Worm (Caenorhabditis elegans): ENCODE results near the gene trmt-10A.
"Not testable (repeated sequence)": the region's sequence is repeated elsewhere in the genome, so short reads cannot be mapped to it uniquely, and the experiment has no call there.

trmt-10A gene

DNA sequence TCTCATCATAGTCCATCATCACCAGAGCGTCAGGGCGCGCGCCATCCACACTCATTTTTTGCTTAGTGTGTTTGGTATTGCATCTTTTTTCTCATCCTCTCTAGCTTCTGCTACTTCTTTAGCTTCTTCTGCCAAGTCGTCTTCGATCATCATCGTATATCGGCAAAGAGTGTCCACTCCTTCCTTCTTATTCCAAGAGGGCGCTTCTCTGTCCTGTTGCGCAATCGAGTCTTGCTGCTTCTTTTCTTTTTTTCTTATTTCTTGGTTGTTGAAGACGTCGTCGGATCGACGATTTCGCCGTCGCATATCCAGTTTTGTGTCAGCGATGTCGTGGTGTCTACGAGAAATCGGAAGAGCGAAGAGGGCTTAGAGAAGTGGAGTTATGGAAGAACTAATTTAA is 18.9 kb downstream of the trmt-10A start:
- TF ChIP-seq zip-8 (tag; optimal IDR thresholded peaks at IDR 0.05) (peak; percentile 4), drap-1 (GFP tag; optimal IDR thresholded peaks at IDR 0.05) (no peak), ces-1 (GFP tag; optimal IDR thresholded peaks at IDR 0.05) (no peak)

DNA sequence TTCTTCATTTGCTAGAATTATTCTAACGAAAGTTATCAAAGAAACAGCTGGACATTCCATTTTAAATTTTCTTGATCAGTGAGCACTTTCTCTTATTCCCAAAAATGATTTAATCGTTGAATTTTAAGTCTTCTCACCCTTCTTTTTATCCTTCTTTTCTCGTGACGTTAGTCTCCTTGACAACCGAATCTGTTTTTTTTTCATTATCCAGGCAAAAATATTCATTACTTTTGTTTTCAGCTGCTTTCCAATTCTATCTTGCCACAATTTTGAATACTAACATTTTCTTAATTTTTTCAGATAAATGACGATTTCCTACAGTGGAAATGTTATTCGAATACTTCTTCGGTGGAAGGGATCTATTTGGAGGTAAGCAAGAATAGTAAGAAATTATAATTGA is 28.4 kb downstream of the trmt-10A start, which contains the start of gene best-13:
Gene best-13 (plus strand): TSS at position 301 of the 400 bp plus-strand sequence.
- no peak for TF ChIP-seq hlh-1 (tag; optimal IDR thresholded peaks at IDR 0.05)
- no peak for TF ChIP-seq snpc-4 (tag; optimal IDR thresholded peaks at IDR 0.05)
- no peak for TF ChIP-seq bed-3 (GFP tag; optimal IDR thresholded peaks at IDR 0.05)
- TF ChIP-seq lin-32 (GFP tag; optimal IDR thresholded peaks at IDR 0.05) = no peak
- no peak for TF ChIP-seq tbx-8 (GFP tag; optimal IDR thresholded peaks at IDR 0.05)

DNA sequence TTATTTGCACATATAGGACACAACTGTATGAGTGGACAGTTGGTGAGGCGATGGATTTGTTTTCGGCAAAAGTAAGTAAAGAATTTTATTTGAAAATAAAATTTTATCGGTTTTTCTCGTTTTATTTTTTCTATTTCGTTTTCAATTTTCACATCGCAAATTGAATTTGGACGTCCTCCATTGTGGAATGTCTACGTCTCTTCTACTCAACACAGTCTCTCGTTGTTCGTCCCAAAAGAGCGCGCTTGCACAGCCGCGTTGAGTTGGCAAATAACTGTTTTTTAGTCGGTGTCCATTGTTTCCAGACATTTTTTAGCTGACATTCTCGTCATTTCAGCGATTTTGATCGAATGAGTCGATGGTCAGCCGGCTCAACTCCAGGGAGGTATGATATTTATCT is 32.8 kb downstream of the trmt-10A start:
- TF ChIP-seq flh-1 (GFP tag; optimal IDR thresholded peaks at IDR 0.05) = no peak
- TF ChIP-seq unc-39 (tag; optimal IDR thresholded peaks at IDR 0.05) = no peak
- TF ChIP-seq cnd-1 (tag; optimal IDR thresholded peaks at IDR 0.05) = no peak
- no peak for TF ChIP-seq pha-4 (tag; optimal IDR thresholded peaks at IDR 0.05)
- no peak for TF ChIP-seq ceh-83 (GFP tag; optimal IDR thresholded peaks at IDR 0.05)
- TF ChIP-seq mls-2 (tag; optimal IDR thresholded peaks at IDR 0.05) = no peak
- TF ChIP-seq lin-13 (tag; optimal IDR thresholded peaks at IDR 0.05) = no peak
- TF ChIP-seq bed-3 (GFP tag; optimal IDR thresholded peaks at IDR 0.05) = no peak
- no peak for TF ChIP-seq nhr-237 (tag; optimal IDR thresholded peaks at IDR 0.05)
- peak; percentile 3 for TF ChIP-seq unc-120 (tag; optimal IDR thresholded peaks at IDR 0.05; ENCODE audit: poor library complexity, severe bottlenecking)
- TF ChIP-seq ces-1 (GFP tag; optimal IDR thresholded peaks at IDR 0.05) = peak; percentile 93

DNA sequence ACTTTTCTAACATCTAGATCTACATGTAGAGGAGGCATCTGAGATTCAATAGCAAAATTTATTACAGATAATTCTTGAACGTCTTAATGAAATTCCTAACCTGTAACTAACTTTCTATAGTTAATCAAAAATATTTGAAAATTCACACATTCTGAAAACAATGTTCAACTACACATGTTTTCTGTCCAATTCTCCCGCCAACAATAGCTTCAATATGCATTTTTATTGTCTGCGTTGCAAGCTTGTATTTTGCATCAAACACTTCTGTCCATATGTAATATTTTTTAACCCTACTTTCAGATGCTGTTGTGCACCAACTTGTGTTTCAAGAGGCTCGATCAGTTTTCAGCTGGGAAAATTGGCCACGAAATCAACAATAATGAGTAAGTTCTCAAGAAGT is 33.3 kb downstream of the trmt-10A start, which contains the start of gene tbc-3:
Gene tbc-3 (plus strand): TSS at position 301 of the 400 bp plus-strand sequence.
- TF ChIP-seq nhr-237 (tag; optimal IDR thresholded peaks at IDR 0.05) = no peak
- TF ChIP-seq elt-1 (tag; optimal IDR thresholded peaks at IDR 0.05; ENCODE audit: borderline replicate concordance, insufficient read depth) = no peak
- TF ChIP-seq lin-32 (GFP tag; optimal IDR thresholded peaks at IDR 0.05) = no peak
- TF ChIP-seq nhr-2 (tag; optimal IDR thresholded peaks at IDR 0.05) = no peak
- no peak for TF ChIP-seq nhr-76 (tag; optimal IDR thresholded peaks at IDR 0.05)
- TF ChIP-seq ceh-39 (tag; optimal IDR thresholded peaks at IDR 0.05) = no peak
- TF ChIP-seq ham-2 (GFP tag; optimal IDR thresholded peaks at IDR 0.05) = no peak
- TF ChIP-seq mls-2 (tag; optimal IDR thresholded peaks at IDR 0.05) = no peak
- TF ChIP-seq sptf-1 (tag; optimal IDR thresholded peaks at IDR 0.05) = no peak
- no peak for TF ChIP-seq ces-1 (GFP tag; optimal IDR thresholded peaks at IDR 0.05)
- no peak for TF ChIP-seq ztf-11 (tag; optimal IDR thresholded peaks at IDR 0.05)
- TF ChIP-seq M03D4.4 (tag; optimal IDR thresholded peaks at IDR 0.05) = no peak
- no peak for TF ChIP-seq tbx-8 (GFP tag; optimal IDR thresholded peaks at IDR 0.05)
- TF ChIP-seq blmp-1 (tag; optimal IDR thresholded peaks at IDR 0.05) = no peak
- no peak for TF ChIP-seq elt-3 (tag; optimal IDR thresholded peaks at IDR 0.05)

DNA sequence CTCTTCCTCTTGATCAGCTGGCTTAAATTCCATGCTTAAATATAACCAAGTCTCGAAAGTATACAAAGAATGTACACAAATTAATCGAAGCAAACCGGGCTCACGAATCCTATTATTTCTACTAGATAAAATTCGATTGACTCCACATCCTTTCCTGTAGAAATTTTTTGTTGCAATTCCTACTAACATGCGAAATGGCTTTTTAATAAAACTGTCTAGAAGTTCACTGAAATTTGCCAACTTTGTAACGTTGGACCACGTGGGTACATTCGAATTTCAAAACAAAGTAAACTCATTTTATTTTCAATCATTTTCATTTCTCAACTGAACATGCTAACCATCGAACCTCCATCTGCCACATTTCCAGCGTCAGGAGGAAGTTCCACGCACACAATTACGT is 36.9 kb downstream of the trmt-10A start, which contains the start of gene ssp-32:
Gene ssp-32 (plus strand): TSS at position 301 of the 400 bp plus-strand sequence.
- TF ChIP-seq pha-4 (tag; optimal IDR thresholded peaks at IDR 0.05) (no peak), nhr-28 (tag; optimal IDR thresholded peaks at IDR 0.05) (no peak), sem-2 (GFP tag; optimal IDR thresholded peaks at IDR 0.05) (no peak), lin-13 (tag; optimal IDR thresholded peaks at IDR 0.05) (no peak), hlh-1 (tag; optimal IDR thresholded peaks at IDR 0.05) (no peak), cnd-1 (tag; optimal IDR thresholded peaks at IDR 0.05) (no peak), nhr-237 (tag; optimal IDR thresholded peaks at IDR 0.05) (no peak), nhr-2 (tag; optimal IDR thresholded peaks at IDR 0.05) (no peak), unc-120 (tag; optimal IDR thresholded peaks at IDR 0.05; ENCODE audit: poor library complexity, severe bottlenecking) (no peak), nhr-76 (tag; optimal IDR thresholded peaks at IDR 0.05) (no peak), M03D4.4 (tag; optimal IDR thresholded peaks at IDR 0.05) (no peak), ceh-39 (tag; optimal IDR thresholded peaks at IDR 0.05) (no peak), flh-1 (GFP tag; optimal IDR thresholded peaks at IDR 0.05) (no peak), mab-5 (tag; optimal IDR thresholded peaks at IDR 0.05) (no peak), elt-3 (tag; optimal IDR thresholded peaks at IDR 0.05) (no peak), ceh-83 (GFP tag; optimal IDR thresholded peaks at IDR 0.05) (no peak)

DNA sequence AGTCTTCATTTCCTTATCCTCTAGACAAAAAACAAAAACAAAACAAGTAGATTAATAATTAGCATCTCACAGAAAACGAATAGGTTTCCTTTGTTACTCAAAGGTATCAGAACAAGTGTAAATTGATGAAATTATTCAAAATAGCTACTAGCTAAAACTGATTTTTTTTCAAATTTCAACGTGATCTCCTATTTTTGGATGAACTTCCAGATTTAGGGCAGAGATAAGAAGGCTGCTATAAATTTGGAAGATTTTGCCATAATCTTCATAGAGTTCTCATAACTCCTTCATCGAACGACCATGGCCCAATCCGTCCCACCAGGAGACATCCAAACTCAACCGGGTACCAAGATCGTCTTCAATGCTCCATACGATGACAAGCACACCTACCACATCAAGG is 37.7 kb downstream of the trmt-10A start, which contains the start of gene msp-77:
Gene msp-77 (plus strand): TSS at position 301 of the 400 bp plus-strand sequence.
- not testable (repeated sequence) for TF ChIP-seq flh-1 (GFP tag; optimal IDR thresholded peaks at IDR 0.05); nhr-2 (tag; optimal IDR thresholded peaks at IDR 0.05); unc-120 (tag; optimal IDR thresholded peaks at IDR 0.05; ENCODE audit: poor library complexity, severe bottlenecking)

All from whole organism, mixed stage, embryonic.